Fruit fly (Drosophila melanogaster): ENCODE results near the gene CG13693.
A peak's percentile ranks its signal among the peaks of the same experiment; 100 is the strongest.

Gene CG13693

dm6 chr2L:249048-249825, 16.9 kb downstream of the CG13693 start (continued):
- no peak for TF ChIP-seq gro (GFP tag; optimal IDR thresholded peaks at IDR 0.05)
- TF ChIP-seq CG2129 (GFP tag; IDR thresholded peaks at IDR 0.05; ENCODE audit: partially characterized antibody): 0 out of 2 replicates have a peak, but pooled peaks have one; percentile 11
- TF ChIP-seq gcm2 (GFP tag; optimal IDR thresholded peaks at IDR 0.05): no peak
- no peak; the same call in 1 of the 2 replicates for TF ChIP-seq CG10366 (GFP tag; IDR thresholded peaks at IDR 0.05)
- TF ChIP-seq CG6654 (GFP tag; optimal IDR thresholded peaks at IDR 0.05): no peak
- TF ChIP-seq CG9817 (tag; optimal IDR thresholded peaks at IDR 0.05): no peak
- no peak for TF ChIP-seq Oaz (GFP tag; IDR thresholded peaks at IDR 0.05)
- TF ChIP-seq CG8359 (GFP tag; optimal IDR thresholded peaks at IDR 0.05; ENCODE audit: borderline replicate concordance): no peak
- TF ChIP-seq pum (GFP tag; optimal IDR thresholded peaks at IDR 0.05): no peak
- TF ChIP-seq inv (GFP tag; IDR thresholded peaks at IDR 0.05; ENCODE audit: partially characterized antibody): no peak
- TF ChIP-seq Doc2 (GFP tag; IDR thresholded peaks at IDR 0.05): no peak
- peak; percentile 91 for TF ChIP-seq pros (GFP tag; optimal IDR thresholded peaks at IDR 0.05)
- TF ChIP-seq Abd-B (GFP tag; optimal IDR thresholded peaks at IDR 0.05): no peak
- TF ChIP-seq CG14441 (GFP tag; IDR thresholded peaks at IDR 0.05): no peak
- TF ChIP-seq sug (tag; optimal IDR thresholded peaks at IDR 0.05): no peak
- peak in 1 of 2 experiments; percentile 48 for TF ChIP-seq eve (GFP tag; optimal IDR thresholded peaks at IDR 0.05)
- peak; percentile 50 for TF ChIP-seq chm (GFP tag; IDR thresholded peaks at IDR 0.05)
- no peak for TF ChIP-seq sens-2 (GFP tag; IDR thresholded peaks at IDR 0.05)
- TF ChIP-seq CG11398 (GFP tag; optimal IDR thresholded peaks at IDR 0.05): no peak
- TF ChIP-seq CG18476 (GFP tag; optimal IDR thresholded peaks at IDR 0.05): no peak
- TF ChIP-seq CG2199 (GFP tag; IDR thresholded peaks at IDR 0.05): peak; percentile 82
- no peak for TF ChIP-seq lbe (GFP tag; optimal IDR thresholded peaks at IDR 0.05)
- no peak for TF ChIP-seq row (GFP tag; IDR thresholded peaks at IDR 0.05)
- no peak for TF ChIP-seq NK7.1 (GFP tag; optimal IDR thresholded peaks at IDR 0.05)
- peak; percentile 15; the same call in 1 of the 2 replicates for TF ChIP-seq Atf6 (GFP tag; IDR thresholded peaks at IDR 0.05)
- no peak for TF ChIP-seq eyg (GFP tag; optimal IDR thresholded peaks at IDR 0.05)
- no peak for TF ChIP-seq CG6854 (GFP tag; optimal IDR thresholded peaks at IDR 0.05)
- no peak for TF ChIP-seq CG7357 (GFP tag; IDR thresholded peaks at IDR 0.05)
- no peak for TF ChIP-seq lola (GFP tag; optimal IDR thresholded peaks at IDR 0.05)
- TF ChIP-seq croc (GFP tag; conservative IDR thresholded peaks at IDR 0.05): no peak
- no peak for TF ChIP-seq Lim3 (GFP tag; IDR thresholded peaks at IDR 0.05)
- no peak for TF ChIP-seq lab (GFP tag; optimal IDR thresholded peaks at IDR 0.05)
- peak; percentile 87 for TF ChIP-seq sens (GFP tag)
- TF ChIP-seq Usf (GFP tag; optimal IDR thresholded peaks at IDR 0.05): no peak
- TF ChIP-seq CG4360 (GFP tag; IDR thresholded peaks at IDR 0.05): no peak
- TF ChIP-seq CG15696 (tag; optimal IDR thresholded peaks at IDR 0.05): no peak
- peak; percentile 28 for TF ChIP-seq CG10543 (GFP tag; optimal IDR thresholded peaks at IDR 0.05)
- TF ChIP-seq grn (GFP tag; optimal IDR thresholded peaks at IDR 0.05): no peak
- peak in 1 of 2 experiments; percentile 42 for TF ChIP-seq Pdp1 (GFP tag; optimal IDR thresholded peaks at IDR 0.05)
- TF ChIP-seq CG15011 (GFP tag; optimal IDR thresholded peaks at IDR 0.05): no peak
- no peak for TF ChIP-seq mirr (GFP tag; optimal IDR thresholded peaks at IDR 0.05)
- no peak for TF ChIP-seq kay (GFP tag; optimal IDR thresholded peaks at IDR 0.05)
- TF ChIP-seq CG30020 (tag; optimal IDR thresholded peaks at IDR 0.05): no peak
- TF ChIP-seq Rx (GFP tag; IDR thresholded peaks at IDR 0.05): no peak
- TF ChIP-seq jumu (GFP tag; optimal IDR thresholded peaks at IDR 0.05): no peak
- TF ChIP-seq Nf-YA (GFP tag; IDR thresholded peaks at IDR 0.05): no peak
- TF ChIP-seq sd (tag; optimal IDR thresholded peaks at IDR 0.05): peak; percentile 60
- peak; percentile 5 for TF ChIP-seq unpg (GFP tag; optimal IDR thresholded peaks at IDR 0.05)
- TF ChIP-seq Sox102F (GFP tag; optimal IDR thresholded peaks at IDR 0.05): peak; percentile 42
- no peak for TF ChIP-seq H15 (GFP tag; IDR thresholded peaks at IDR 0.05)

Data from whole organism, embryonic.